Worm (Caenorhabditis elegans) whole organism, early embryonic: Measurements from ENCODE around the gene ceh-37.

Source experiments
- B0310.2 ChIP-seq: sonication (generic microtip); optimal IDR thresholded peaks from 2 replicates; lab custom pipeline; 2016; ENCODE audit warnings: mild to moderate bottlenecking, missing genetic modification characterization, missing compliant biosample characterization
- ama-1 ChIP-seq: fragments of 150-350 bp; optimal IDR thresholded peaks from 2 replicates; lab custom pipeline; 2014
- ceh-36 ChIP-seq: sonication (generic microtip); optimal IDR thresholded peaks from 2 replicates; lab custom pipeline; 2016; ENCODE audit warnings: missing genetic modification characterization, inconsistent platforms, missing compliant biosample characterization
- ets-7 ChIP-seq: sonication (generic microtip); optimal IDR thresholded peaks from 2 replicates; lab custom pipeline; 2016; ENCODE audit warnings: missing genotype, missing genetic modification characterization, missing compliant biosample characterization
- hnd-1 ChIP-seq: sonication (generic microtip); optimal IDR thresholded peaks from 2 replicates; lab custom pipeline; 2016; ENCODE audit warnings: missing genetic modification characterization, missing compliant biosample characterization
- pes-1 ChIP-seq: fragments of 200-800 bp; sonication (Bioruptor generic); IDR thresholded peaks from 2 replicates; pipeline ENCODE4 v1.3.6; 2022; ENCODE audit warnings: missing genetic modification reagents, missing genetic modification characterization, missing compliant biosample characterization
- scrt-1 ChIP-seq: fragments of 200-800 bp; sonication (Bioruptor generic); IDR thresholded peaks from 2 replicates; pipeline ENCODE4 v1.3.6; 2022; ENCODE audit warnings: missing genetic modification characterization, missing compliant biosample characterization
- tbx-11 ChIP-seq: fragments of 200-800 bp; sonication (Bioruptor generic); IDR thresholded peaks from 2 replicates; pipeline ENCODE4 v1.3.6; 2022; ENCODE audit warnings: missing genetic modification characterization, missing compliant biosample characterization
- tra-4 ChIP-seq: sonication (generic microtip); optimal IDR thresholded peaks from 2 replicates; lab custom pipeline; 2017; ENCODE audit warnings: missing genetic modification characterization, missing compliant biosample characterization

DNA sequence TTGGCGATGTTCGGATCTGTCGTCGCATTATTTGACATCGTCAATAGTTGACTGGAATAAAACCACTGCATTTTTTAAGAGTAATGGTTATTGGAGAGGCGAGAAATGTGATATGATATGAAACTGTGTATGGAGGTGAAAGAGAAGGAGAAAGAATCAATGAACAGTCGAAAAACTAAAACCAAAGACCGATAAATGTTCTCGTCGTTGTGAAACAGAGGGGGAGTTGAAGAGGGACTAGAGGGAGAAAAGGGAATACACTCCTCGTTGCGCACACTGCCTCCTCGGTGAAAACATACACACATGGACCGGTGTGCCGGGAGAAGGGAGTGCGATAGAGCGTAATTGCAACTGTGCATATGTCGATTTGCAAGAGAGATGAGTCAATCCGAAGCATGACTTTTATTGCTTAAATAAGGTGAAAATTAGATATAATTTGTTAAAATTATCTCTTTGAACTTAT is 38.2 kb downstream of the ceh-37 start, which contains the start of gene sym-4:
- TF ChIP-seq scrt-1 (no peak), pes-1 (GFP tag; lab: Robert Waterston, UW) (no peak), tbx-11 (GFP tag; lab: Robert Waterston, UW) (no peak), ceh-36 (no peak), ama-1 (no peak), hnd-1 (tag; lab: Kevin White, UChicago) (no peak), ets-7 (tag; lab: Kevin White, UChicago) (no peak), B0310.2 (tag; lab: Kevin White, UChicago) (no peak), tra-4 (tag; lab: Kevin White, UChicago) (no peak)
